Fruit fly (Drosophila melanogaster) S2 (cell line): ENCODE data around the gene mRpL36.

Experiments
- CG8478 ChIP-seq: fragments of >200 bp; optimal IDR thresholded peaks from 2 replicates; lab custom pipeline; 2018
- CTCF ChIP-seq, 2 experiments: fragments of >200 bp; optimal IDR thresholded peaks; 2 replicates each; lab custom pipeline; 2018

DNA sequence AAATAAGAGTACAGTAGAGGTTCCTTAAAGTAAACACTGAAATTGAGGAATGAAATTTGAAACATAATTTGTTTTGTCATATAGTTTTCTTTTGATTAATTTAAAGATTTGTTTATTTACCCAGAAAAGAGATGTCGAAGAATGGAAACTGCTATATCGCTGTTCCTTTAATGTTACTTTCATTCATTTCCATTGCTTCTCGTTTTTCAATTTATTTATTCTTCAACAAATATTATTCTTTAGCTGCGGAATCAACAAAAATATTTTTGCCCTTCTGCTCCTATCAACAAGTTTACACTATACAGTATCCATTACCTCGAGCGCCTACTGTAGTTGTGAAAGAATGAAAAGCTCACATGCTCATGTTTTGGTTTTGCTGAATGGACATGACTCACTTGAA, 48.8 kb downstream of the mRpL36 start:
- TF ChIP-seq CTCF (optimal IDR thresholded peaks at IDR 0.05; lab: Kevin White, UChicago) (no peak), CG8478 (lab: Kevin White, UChicago) (no peak)
